Worm (Caenorhabditis elegans): ENCODE results near the gene eif-3.B.

The eif-3.B gene

DNA sequence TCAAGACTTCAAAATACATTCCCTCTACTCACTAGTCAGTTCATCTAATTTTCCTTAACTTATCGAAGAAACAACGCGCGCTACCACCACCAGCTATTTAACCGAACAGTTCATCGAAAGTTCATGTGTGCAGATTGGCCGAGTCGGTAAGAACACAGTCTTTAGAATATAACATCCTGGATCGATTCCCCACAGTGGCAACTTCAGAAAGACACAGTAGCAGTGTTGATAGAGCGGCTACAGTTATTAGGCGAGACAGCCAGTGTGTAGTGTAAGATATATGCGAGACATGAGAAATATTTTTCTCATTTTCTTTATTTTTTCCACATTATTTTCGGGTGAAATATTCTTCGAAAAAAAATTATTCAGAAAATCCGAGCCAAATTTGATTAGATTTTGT lies 7.3 kb downstream of the eif-3.B start (continued):
- TF ChIP-seq B0261.1 (tag; optimal IDR thresholded peaks at IDR 0.05) = peak; percentile 59
- peak; percentile 23; the same call in 1 of the 2 replicates for TF ChIP-seq mcd-1 (GFP tag; IDR thresholded peaks at IDR 0.05)
- peak; percentile 26; the same call in 1 of the 2 replicates for TF ChIP-seq rcor-1 (GFP tag; IDR thresholded peaks at IDR 0.05)
- TF ChIP-seq lin-54 (GFP tag; optimal IDR thresholded peaks at IDR 0.05) = peak; percentile 9
- TF ChIP-seq madf-6 (GFP tag; IDR thresholded peaks at IDR 0.05) = peak; percentile 61

DNA sequence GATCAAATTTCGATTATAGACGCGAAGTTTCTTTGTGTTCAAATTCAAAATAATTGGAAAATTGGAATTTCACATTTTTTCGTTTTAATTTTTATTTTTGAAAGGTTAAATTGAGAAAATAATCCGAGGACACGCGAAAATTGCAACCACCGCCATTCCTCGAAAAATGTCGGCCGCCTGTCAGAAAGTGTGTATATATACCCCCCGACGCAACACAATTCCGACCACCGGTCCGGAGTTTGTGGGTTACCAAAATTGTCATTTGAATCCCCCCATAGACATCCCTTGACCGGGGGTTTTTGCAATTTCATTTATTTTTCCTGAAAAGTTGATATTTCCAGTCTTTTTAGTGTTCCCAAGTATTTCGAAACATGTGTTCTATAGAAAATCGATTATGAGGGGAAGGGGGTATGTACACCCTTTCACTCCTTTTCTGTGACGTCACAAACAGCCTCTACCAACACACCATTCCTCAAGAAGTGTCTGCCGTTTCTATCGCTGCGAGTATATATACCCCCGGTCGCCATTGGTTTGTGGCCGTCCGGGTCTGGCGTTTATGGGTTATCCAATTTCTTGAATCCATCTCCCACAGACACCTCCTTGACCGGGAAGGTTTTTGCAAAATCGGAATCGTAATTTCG lies 9.2 kb downstream of the eif-3.B start, which contains the start of gene W01D2.3:
Gene W01D2.3, minus strand, starts transcription at position 51 of the 641 bp plus-strand sequence.
- peak; percentile 81 for TF ChIP-seq tbp1 (GFP tag; optimal IDR thresholded peaks at IDR 0.05)
- peak; percentile 62 for TF ChIP-seq F52B5.7 (tag; optimal IDR thresholded peaks at IDR 0.05)
- peak; percentile 30 for TF ChIP-seq nhr-90 (tag; optimal IDR thresholded peaks at IDR 0.05)
- no peak for TF ChIP-seq attf-6 (GFP tag; IDR thresholded peaks at IDR 0.05)
- TF ChIP-seq hmg-20 (GFP tag; IDR thresholded peaks at IDR 0.05) = no peak
- peak; percentile 43 for TF ChIP-seq ztf-3 (GFP tag; optimal IDR thresholded peaks at IDR 0.05)
- no peak for TF ChIP-seq egl-44 (GFP tag; IDR thresholded peaks at IDR 0.05)
- peak; percentile 39 for TF ChIP-seq xnd-1 (tag; optimal IDR thresholded peaks at IDR 0.05)
- peak; percentile 2 for TF ChIP-seq die-1 (tag; optimal IDR thresholded peaks at IDR 0.05)
- TF ChIP-seq dpl-1 (GFP tag; optimal IDR thresholded peaks at IDR 0.05) = no peak
- peak; percentile 55; the same call in 1 of the 2 replicates for TF ChIP-seq C06A6.2 (GFP tag; conservative IDR thresholded peaks at IDR 0.05)
- TF ChIP-seq tbx-9 (tag; optimal IDR thresholded peaks at IDR 0.05; ENCODE audit: borderline replicate concordance) = no peak
- TF ChIP-seq attf-3 (GFP tag; conservative IDR thresholded peaks at IDR 0.05) = no peak
- no peak; the same call in 1 of the 2 replicates for TF ChIP-seq B0336.3 (GFP tag; IDR thresholded peaks at IDR 0.05)
- TF ChIP-seq akir-1 (GFP tag; optimal IDR thresholded peaks at IDR 0.05) = no peak
- TF ChIP-seq pha-4 (tag; optimal IDR thresholded peaks at IDR 0.05) = no peak
- TF ChIP-seq nfya-2 (GFP tag; IDR thresholded peaks at IDR 0.05) = no peak
- no peak for TF ChIP-seq F49E8.2 (tag; optimal IDR thresholded peaks at IDR 0.05; ENCODE audit: insufficient read depth)
- peak in 1 of 3 experiments; percentile 65 for TF ChIP-seq lin-35 (GFP tag; optimal IDR thresholded peaks at IDR 0.05)
- no peak for TF ChIP-seq ets-4 (GFP tag; optimal IDR thresholded peaks at IDR 0.05)
- no peak for TF ChIP-seq nfya-1 (tag; optimal IDR thresholded peaks at IDR 0.05; ENCODE audit: borderline replicate concordance, insufficient read depth)
- 0 out of 2 replicates have a peak, but pooled peaks have one; percentile 6 for TF ChIP-seq bed-2 (GFP tag; IDR thresholded peaks at IDR 0.05)
- peak; percentile 96 for TF ChIP-seq snpc-4 (GFP tag; optimal IDR thresholded peaks at IDR 0.05)
- peak; percentile 98 to 100 (median 99) for TF ChIP-seq snpc-4 (tag; optimal IDR thresholded peaks at IDR 0.05)
- TF ChIP-seq nhr-27 (tag; optimal IDR thresholded peaks at IDR 0.05) = no peak
- peak; percentile 36 to 68 for TF ChIP-seq let-607 (tag; optimal IDR thresholded peaks at IDR 0.05)
- TF ChIP-seq gei-17 (GFP tag; optimal IDR thresholded peaks at IDR 0.05) = peak; percentile 64
- no peak for TF ChIP-seq ceh-79 (tag; optimal IDR thresholded peaks at IDR 0.05)
- no peak for TF ChIP-seq dpff-1 (tag; optimal IDR thresholded peaks at IDR 0.05)
- no peak for TF ChIP-seq F57C9.4 (tag; optimal IDR thresholded peaks at IDR 0.05)
- no peak for TF ChIP-seq nhr-80 (tag; optimal IDR thresholded peaks at IDR 0.05)
- TF ChIP-seq egrh-3 (GFP tag; IDR thresholded peaks at IDR 0.05) = no peak
- peak; percentile 89 for TF ChIP-seq lin-40 (tag; optimal IDR thresholded peaks at IDR 0.05)
- peak; percentile 56 for TF ChIP-seq somi-1 (GFP tag; optimal IDR thresholded peaks at IDR 0.05)
- TF ChIP-seq repo-1 (tag; optimal IDR thresholded peaks at IDR 0.05) = peak; percentile 84
- peak in 1 of 2 experiments; percentile 18 for TF ChIP-seq rec-8 (tag; optimal IDR thresholded peaks at IDR 0.05)
- TF ChIP-seq ekl-4 (GFP tag; IDR thresholded peaks at IDR 0.05) = peak; percentile 68; the same call in 1 of the 2 replicates
- no peak for TF ChIP-seq lir-1 (GFP tag; conservative IDR thresholded peaks at IDR 0.05)
- no peak for TF ChIP-seq him-1 (tag; optimal IDR thresholded peaks at IDR 0.05)
- peak; percentile 69; the same call in 1 of the 2 replicates for TF ChIP-seq lin-26 (GFP tag; IDR thresholded peaks at IDR 0.05)

Data from whole organism, young adult.